Fruit fly (Drosophila melanogaster) whole organism, embryonic: ENCODE measurements around the gene PhKgamma.
A peak's percentile ranks its signal among the peaks of the same experiment; 100 is the strongest.

Source experiments
- Bgb ChIP-seq: fragments of 200-800 bp; sonication (Bioruptor generic); IDR thresholded peaks from 2 replicates; pipeline ENCODE4 v1.3.6; 2022; ENCODE audit warnings: missing biosample characterization, missing genetic modification characterization; ENCODE audit not compliant: partially characterized antibody
- CG10274 ChIP-seq: fragments of 200-800 bp; sonication (Bioruptor generic); optimal IDR thresholded peaks from 3 replicates; lab custom pipeline; 2017; ENCODE audit warnings: missing biosample characterization, mild to moderate bottlenecking, missing genetic modification characterization
- CG12219 ChIP-seq: fragments of 200-800 bp; sonication (Bioruptor generic); optimal IDR thresholded peaks from 3 replicates; lab custom pipeline; 2018; ENCODE audit warnings: missing biosample characterization, mild to moderate bottlenecking, missing genetic modification characterization
- CG12236 ChIP-seq: fragments of 200-800 bp; sonication (Bioruptor generic); optimal IDR thresholded peaks from 2 replicates; lab custom pipeline; 2016; ENCODE audit warnings: missing biosample characterization, missing genetic modification characterization
- CG15479 ChIP-seq: fragments of 200-800 bp; sonication (Bioruptor generic); optimal IDR thresholded peaks from 3 replicates; lab custom pipeline; 2019; ENCODE audit warnings: missing biosample characterization, mild to moderate bottlenecking, missing genetic modification characterization, moderate library complexity
- CG17568 ChIP-seq: fragments of 200-800 bp; sonication (Bioruptor generic); optimal IDR thresholded peaks from 2 replicates; lab custom pipeline; 2018; ENCODE audit warnings: missing biosample characterization, mild to moderate bottlenecking, missing genetic modification characterization, moderate library complexity
- CG2129 ChIP-seq: fragments of 200-800 bp; sonication (Bioruptor generic); IDR thresholded peaks from 2 replicates; pipeline ENCODE4 v1.3.6; 2022; ENCODE audit warnings: missing biosample characterization, missing genetic modification characterization; ENCODE audit not compliant: partially characterized antibody
- CG2199 ChIP-seq: fragments of 200-800 bp; sonication (Bioruptor generic); IDR thresholded peaks from 3 replicates; pipeline ENCODE4 v1.3.6; 2022; ENCODE audit warnings: missing biosample characterization, missing genetic modification characterization
- CG3065 ChIP-seq: fragments of 200-800 bp; sonication (Bioruptor generic); optimal IDR thresholded peaks from 2 replicates; lab custom pipeline; 2016; ENCODE audit warnings: missing biosample characterization, missing genetic modification characterization
- CG34376 ChIP-seq: fragments of 200-800 bp; sonication (Bioruptor generic); optimal IDR thresholded peaks from 2 replicates; lab custom pipeline; 2018; ENCODE audit warnings: missing biosample characterization, mild to moderate bottlenecking, missing genetic modification characterization
- CG34422 ChIP-seq: fragments of 200-800 bp; sonication (Bioruptor generic); IDR thresholded peaks from 3 replicates; pipeline ENCODE4 v1.3.6; 2022; ENCODE audit warnings: missing biosample characterization, missing genetic modification characterization
- CG4404 ChIP-seq: fragments of 200-800 bp; sonication (Bioruptor generic); IDR thresholded peaks from 2 replicates; pipeline ENCODE4 v1.3.6; 2022; ENCODE audit warnings: missing biosample characterization, missing genetic modification characterization
- CG4707 ChIP-seq: fragments of 200-800 bp; sonication (Bioruptor generic); optimal IDR thresholded peaks from 2 replicates; lab custom pipeline; 2018; ENCODE audit warnings: missing biosample characterization, mild to moderate bottlenecking, missing genetic modification characterization, moderate library complexity
- CG5180 ChIP-seq: fragments of 200-800 bp; sonication (Bioruptor generic); optimal IDR thresholded peaks from 3 replicates; lab custom pipeline; 2017; ENCODE audit warnings: missing biosample characterization, missing genetic modification characterization, mild to moderate bottlenecking, moderate library complexity, missing genetic modification reagents
- CG6175 ChIP-seq: fragments of 200-800 bp; sonication (Bioruptor generic); IDR thresholded peaks from 3 replicates; pipeline ENCODE4 v1.3.6; 2022; ENCODE audit warnings: missing biosample characterization, missing genetic modification characterization
- CG7839 ChIP-seq: fragments of 200-800 bp; sonication (Bioruptor generic); optimal IDR thresholded peaks from 3 replicates; lab custom pipeline; 2018; ENCODE audit warnings: missing biosample characterization, mild to moderate bottlenecking, missing genetic modification characterization, moderate library complexity
- CG7987 ChIP-seq: fragments of 200-800 bp; sonication (Bioruptor generic); optimal IDR thresholded peaks from 2 replicates; lab custom pipeline; 2018; ENCODE audit warnings: missing biosample characterization, mild to moderate bottlenecking, missing genetic modification characterization, moderate library complexity
- CG8478 ChIP-seq: fragments of >200 bp; optimal IDR thresholded peaks from 2 replicates; lab custom pipeline; 2018
- CG8924 ChIP-seq: fragments of 200-800 bp; optimal IDR thresholded peaks from 3 replicates; lab custom pipeline; 2019; ENCODE audit warnings: missing biosample characterization, mild to moderate bottlenecking, missing genetic modification characterization, moderate library complexity
- CG9797 ChIP-seq: fragments of 200-800 bp; sonication (Bioruptor generic); optimal IDR thresholded peaks from 3 replicates; lab custom pipeline; 2018; ENCODE audit warnings: missing biosample characterization, mild to moderate bottlenecking, missing genetic modification characterization
- Dip2 ChIP-seq: fragments of 200-800 bp; sonication (Bioruptor generic); IDR thresholded peaks from 2 replicates; pipeline ENCODE4 v1.3.6; 2022; ENCODE audit warnings: missing biosample characterization, missing genetic modification characterization
- Dll ChIP-seq: fragments of 200-800 bp; sonication (Bioruptor generic); IDR thresholded peaks from 4 replicates; pipeline ENCODE4 v1.3.6; 2022; ENCODE audit warnings: missing biosample characterization, missing genetic modification characterization; ENCODE audit not compliant: partially characterized antibody
- Dp ChIP-seq: fragments of 200-800 bp; sonication (Bioruptor generic); optimal IDR thresholded peaks from 2 replicates; lab custom pipeline; 2018; ENCODE audit warnings: missing biosample characterization, mild to moderate bottlenecking, missing genetic modification characterization, moderate library complexity
- Fer2 ChIP-seq: fragments of 200-800 bp; sonication (Bioruptor generic); optimal IDR thresholded peaks from 2 replicates; lab custom pipeline; 2018; ENCODE audit warnings: missing biosample characterization, mild to moderate bottlenecking, missing genetic modification characterization, moderate library complexity
- HLH3B ChIP-seq: fragments of 200-800 bp; sonication (Bioruptor generic); IDR thresholded peaks from 2 replicates; pipeline ENCODE4 v1.3.6; 2022; ENCODE audit warnings: missing biosample characterization, missing genetic modification characterization
- HmgD ChIP-seq: fragments of 200-800 bp; sonication (Bioruptor generic); optimal IDR thresholded peaks from 3 replicates; lab custom pipeline; 2016; ENCODE audit warnings: missing biosample characterization, missing genetic modification characterization
- HmgZ ChIP-seq: fragments of 200-800 bp; sonication (Bioruptor generic); optimal IDR thresholded peaks from 2 replicates; lab custom pipeline; 2018; ENCODE audit warnings: missing biosample characterization, mild to moderate bottlenecking, missing genetic modification characterization
- Hr78 ChIP-seq, 2 experiments: fragments of 200-800 bp in 1 of 2; fragments of >200 bp in 1 of 2; sonication (Bioruptor generic) in 1 of 2; optimal IDR thresholded peaks; 2 replicates each; lab custom pipeline; 2017 to 2019; ENCODE audit warnings: missing biosample characterization in 2 of 2, missing genetic modification characterization in 2 of 2, mild to moderate bottlenecking in 1 of 2, moderate library complexity in 1 of 2
- MTF-1 ChIP-seq: fragments of 200-800 bp; sonication (Bioruptor generic); optimal IDR thresholded peaks from 2 replicates; lab custom pipeline; 2018; ENCODE audit warnings: missing biosample characterization, mild to moderate bottlenecking, missing genetic modification characterization, borderline replicate concordance
- NC2β ChIP-seq: fragments of 200-800 bp; sonication (Bioruptor generic); optimal IDR thresholded peaks from 2 replicates; lab custom pipeline; 2016; ENCODE audit warnings: missing biosample characterization, missing genetic modification characterization
- Nf-YC ChIP-seq: fragments of 200-800 bp; optimal IDR thresholded peaks from 3 replicates; lab custom pipeline; 2019; ENCODE audit warnings: missing biosample characterization, mild to moderate bottlenecking, missing genetic modification characterization, moderate library complexity
- Oaz ChIP-seq: fragments of 200-800 bp; sonication (Bioruptor generic); IDR thresholded peaks from 2 replicates; pipeline ENCODE4 v1.3.6; 2022; ENCODE audit warnings: missing biosample characterization, missing genetic modification characterization
- Sin3A ChIP-seq: fragments of >200 bp; optimal IDR thresholded peaks from 2 replicates; lab custom pipeline; 2018
- cas ChIP-seq: fragments of 200-800 bp; sonication (Bioruptor generic); IDR thresholded peaks from 2 replicates; pipeline ENCODE4 v1.3.6; 2022; ENCODE audit warnings: missing biosample characterization, missing genetic modification characterization
- ci ChIP-seq: fragments of 200-800 bp; sonication (Bioruptor generic); IDR thresholded peaks from 3 replicates; pipeline ENCODE4 v1.3.6; 2022; ENCODE audit warnings: missing biosample characterization, missing genetic modification characterization
- dimm ChIP-seq: fragments of 200-800 bp; sonication (Bioruptor generic); IDR thresholded peaks from 2 replicates; pipeline ENCODE4 v1.3.6; 2022; ENCODE audit warnings: missing biosample characterization, missing genetic modification characterization
- eyg ChIP-seq: fragments of 200-800 bp; sonication (Bioruptor generic); optimal IDR thresholded peaks from 3 replicates; lab custom pipeline; 2016; ENCODE audit warnings: missing biosample characterization, missing genetic modification characterization
- ftz-f1 ChIP-seq: fragments of 200-800 bp; sonication (Bioruptor generic); optimal IDR thresholded peaks from 2 replicates; lab custom pipeline; 2016; ENCODE audit warnings: missing biosample characterization, missing genetic modification characterization
- gem ChIP-seq: fragments of 200-800 bp; sonication (Bioruptor generic); optimal IDR thresholded peaks from 2 replicates; lab custom pipeline; 2019; ENCODE audit warnings: missing biosample characterization, mild to moderate bottlenecking, missing genetic modification characterization, moderate library complexity
- hkb ChIP-seq, 2 experiments: fragments of 200-800 bp in 1 of 2; fragments of >200 bp in 1 of 2; sonication (Bioruptor generic) in 1 of 2; IDR thresholded peaks in 1 of 2; optimal IDR thresholded peaks in 1 of 2; 2 replicates each; pipeline versions ENCODE4 v1.3.6 to Lab custom; 2017 to 2022; ENCODE audit warnings: missing biosample characterization in 1 of 2, missing genetic modification characterization in 1 of 2
- kah ChIP-seq: fragments of 200-800 bp; sonication (Bioruptor generic); optimal IDR thresholded peaks from 2 replicates; lab custom pipeline; 2018; ENCODE audit warnings: missing biosample characterization, mild to moderate bottlenecking, missing genetic modification characterization
- lab ChIP-seq: fragments of 200-800 bp; sonication (Bioruptor generic); optimal IDR thresholded peaks from 3 replicates; lab custom pipeline; 2017; ENCODE audit warnings: missing biosample characterization, missing genetic modification characterization, mild to moderate bottlenecking, moderate library complexity, missing genetic modification reagents
- nerfin-2 ChIP-seq: fragments of 200-800 bp; sonication (Bioruptor generic); IDR thresholded peaks from 2 replicates; pipeline ENCODE4 v1.3.6; 2022; ENCODE audit warnings: missing biosample characterization, missing genetic modification characterization; ENCODE audit not compliant: partially characterized antibody
- pum ChIP-seq: fragments of 200-800 bp; sonication (Bioruptor generic); optimal IDR thresholded peaks from 2 replicates; lab custom pipeline; 2016; ENCODE audit warnings: missing biosample characterization, missing genetic modification characterization
- scrt ChIP-seq: fragments of 200-800 bp; sonication (Bioruptor generic); optimal IDR thresholded peaks from 2 replicates; lab custom pipeline; 2018; ENCODE audit warnings: missing biosample characterization, mild to moderate bottlenecking, missing genetic modification characterization, moderate library complexity
- shn ChIP-seq: fragments of 200-800 bp; sonication (Bioruptor generic); optimal IDR thresholded peaks from 3 replicates; lab custom pipeline; 2016; ENCODE audit warnings: missing biosample characterization, missing genetic modification characterization
- usp ChIP-seq: fragments of >200 bp; optimal IDR thresholded peaks from 2 replicates; lab custom pipeline; 2017; ENCODE audit warnings: missing biosample characterization, missing genetic modification characterization
- wdn ChIP-seq: fragments of 200-800 bp; sonication (Bioruptor generic); IDR thresholded peaks from 2 replicates; pipeline ENCODE4 v1.3.6; 2022; ENCODE audit warnings: missing biosample characterization, missing genetic modification characterization
- zen2 ChIP-seq: fragments of 200-800 bp; sonication (Bioruptor generic); IDR thresholded peaks from 3 replicates; pipeline ENCODE4 v1.3.6; 2022; ENCODE audit warnings: missing biosample characterization, missing genetic modification characterization; ENCODE audit not compliant: partially characterized antibody

PhKgamma gene

dm6 chrX:11685918-11686640 lies 8.9 kb upstream of the PhKgamma start (continued):
- TF ChIP-seq CG15479 (GFP tag; lab: Kevin White, UChicago), result no peak
- TF ChIP-seq eyg (GFP tag; lab: Kevin White, UChicago), result peak; percentile 51
- TF ChIP-seq ftz-f1 (GFP tag; lab: Kevin White, UChicago), result peak; percentile 4
- peak in 1 of 2 experiments; percentile 86 for TF ChIP-seq Hr78 (GFP tag; optimal IDR thresholded peaks at IDR 0.05; lab: Kevin White, UChicago)
- no peak for TF ChIP-seq Fer2 (tag; lab: Kevin White, UChicago)
- TF ChIP-seq CG6175 (GFP tag; lab: Robert Waterston, UW), result no peak
- peak; percentile 80 for TF ChIP-seq CG34376 (GFP tag; lab: Kevin White, UChicago)
- TF ChIP-seq CG2129 (GFP tag; lab: Robert Waterston, UW), result no peak
- TF ChIP-seq CG12219 (GFP tag; lab: Kevin White, UChicago), result peak; percentile 32
- peak; percentile 33 for TF ChIP-seq HmgZ (tag; lab: Kevin White, UChicago)
- no peak for TF ChIP-seq Dll (GFP tag; lab: Robert Waterston, UW)
- TF ChIP-seq CG5180 (GFP tag; lab: Kevin White, UChicago), result peak; percentile 29
- TF ChIP-seq CG7839, result no peak
- no peak for TF ChIP-seq HLH3B
- TF ChIP-seq CG10274, result no peak
- no peak for TF ChIP-seq CG8478 (lab: Kevin White, UChicago)
- no peak for TF ChIP-seq hkb (optimal IDR thresholded peaks at IDR 0.05; lab: Kevin White, UChicago)
- TF ChIP-seq hkb (GFP tag; IDR thresholded peaks at IDR 0.05; lab: Robert Waterston, UW), result peak; percentile 56
- TF ChIP-seq wdn (GFP tag; lab: Robert Waterston, UW), result no peak
- no peak for TF ChIP-seq HmgD (GFP tag; lab: Kevin White, UChicago)
- no peak for TF ChIP-seq pum (GFP tag; lab: Kevin White, UChicago)
- TF ChIP-seq nerfin-2 (GFP tag; lab: Robert Waterston, UW), result no peak
- peak; percentile 4 for TF ChIP-seq CG12236 (GFP tag; lab: Kevin White, UChicago)
- peak; percentile 40 for TF ChIP-seq Nf-YC (tag; lab: Kevin White, UChicago)
- TF ChIP-seq CG34422 (GFP tag; lab: Robert Waterston, UW), result no peak
- TF ChIP-seq dimm, result no peak
- no peak for TF ChIP-seq gem (tag; lab: Kevin White, UChicago)
- peak; percentile 75 for TF ChIP-seq lab (GFP tag; lab: Kevin White, UChicago)
- no peak for TF ChIP-seq CG9797 (GFP tag; lab: Kevin White, UChicago)
- no peak for TF ChIP-seq CG2199 (GFP tag; lab: Robert Waterston, UW)
- no peak for TF ChIP-seq CG3065
- no peak for TF ChIP-seq Oaz
- TF ChIP-seq shn (GFP tag; lab: Kevin White, UChicago), result no peak
- TF ChIP-seq scrt (GFP tag; lab: Kevin White, UChicago), result peak; percentile 28
- no peak for TF ChIP-seq CG4404
- TF ChIP-seq CG17568, result peak; percentile 74
- no peak for TF ChIP-seq Dp (GFP tag; lab: Kevin White, UChicago)
- no peak for TF ChIP-seq Dip2 (GFP tag; lab: Robert Waterston, UW)
- TF ChIP-seq Sin3A (lab: Kevin White, UChicago), result no peak
- TF ChIP-seq usp (GFP tag; lab: Kevin White, UChicago), result no peak
- TF ChIP-seq CG8924 (tag; lab: Kevin White, UChicago), result peak; percentile 56
- peak; percentile 46; the same call in 1 of the 3 replicates for TF ChIP-seq zen2 (GFP tag; lab: Robert Waterston, UW)
- peak; percentile 71 for TF ChIP-seq MTF-1 (GFP tag; lab: Kevin White, UChicago)
- no peak; the same call in 1 of the 2 replicates for TF ChIP-seq cas (GFP tag; lab: Robert Waterston, UW)
- peak; percentile 65 for TF ChIP-seq CG7987 (GFP tag; lab: Kevin White, UChicago)
- TF ChIP-seq CG4707 (GFP tag; lab: Kevin White, UChicago), result peak; percentile 53
- peak; percentile 59; the same call in 2 of the 3 replicates for TF ChIP-seq ci (GFP tag; lab: Robert Waterston, UW)
- peak; percentile 51 for TF ChIP-seq kah (GFP tag; lab: Kevin White, UChicago)
- TF ChIP-seq NC2β (GFP tag; lab: Kevin White, UChicago), result peak; percentile 17
- TF ChIP-seq Bgb, result no peak; the same call in 1 of the 2 replicates
